Worm (Caenorhabditis elegans): ENCODE measurements around the gene his-3.

- TF ChIP-seq unc-3 (GFP tag; conservative IDR thresholded peaks at IDR 0.05) (no peak), unc-3 (tag; optimal IDR thresholded peaks at IDR 0.05) (no peak), fax-1 (tag; optimal IDR thresholded peaks at IDR 0.05) (no peak), ceh-24 (tag; optimal IDR thresholded peaks at IDR 0.05) (no peak), fkh-10 (GFP tag; optimal IDR thresholded peaks at IDR 0.05) (no peak), mec-3 (tag; optimal IDR thresholded peaks at IDR 0.05; ENCODE audit: borderline replicate concordance) (no peak), sox-4 (tag; optimal IDR thresholded peaks at IDR 0.05) (no peak), unc-55 (GFP tag; optimal IDR thresholded peaks at IDR 0.05) (no peak), nhr-11 (tag; optimal IDR thresholded peaks at IDR 0.05) (no peak)
Observed at ce11 chrV:16068938-16069337, 28.3 kb downstream of the his-3 start, which contains the start of gene cyp-35D1.

Measured in whole organism, late embryonic.